Worm (Caenorhabditis elegans): ENCODE data around the gene lec-12.

DNA sequence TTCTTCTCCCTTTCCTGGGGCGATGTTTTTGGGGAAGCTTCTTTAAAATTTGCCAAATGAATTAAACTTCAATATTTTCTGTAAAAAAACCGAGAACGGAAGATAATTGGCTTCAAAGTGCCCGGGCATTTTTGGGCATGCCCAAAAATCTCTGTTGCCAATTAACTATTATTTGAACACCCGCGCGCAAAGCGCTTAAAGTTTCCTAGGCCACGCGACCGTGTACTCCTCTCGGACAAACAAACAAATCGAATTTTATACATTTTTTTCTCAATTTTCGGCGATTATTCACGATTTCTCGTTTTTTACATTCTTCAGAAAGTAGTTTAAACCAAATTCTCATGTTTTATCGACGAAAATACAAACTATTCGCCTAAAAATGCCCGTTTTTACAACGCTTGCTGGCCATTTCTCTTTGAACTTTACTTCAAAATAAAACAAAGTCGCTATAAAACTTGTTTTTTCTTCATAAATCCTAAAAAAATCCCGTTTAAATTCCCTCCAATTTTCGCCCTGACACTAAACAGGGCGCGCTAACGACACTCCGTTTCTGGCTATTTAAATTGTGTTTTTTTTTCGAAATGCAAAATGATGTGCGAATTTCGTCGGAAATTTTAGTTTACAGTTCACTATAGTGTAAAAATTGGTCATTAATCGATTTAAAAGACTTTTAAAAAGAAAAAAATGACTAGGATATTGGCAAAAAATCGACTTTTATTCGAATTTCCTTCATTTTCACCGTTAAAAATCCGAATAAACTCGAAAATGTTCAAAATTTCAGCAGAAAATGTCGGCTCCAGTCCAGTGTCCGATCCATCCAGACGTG lies 47.9 kb upstream of the lec-12 start, which contains the start of gene ttb-1:
- TF ChIP-seq flh-1 (GFP tag; optimal IDR thresholded peaks at IDR 0.05) (no peak), unc-39 (tag; optimal IDR thresholded peaks at IDR 0.05) (no peak), unc-62 (GFP tag; optimal IDR thresholded peaks at IDR 0.05) (no peak), ztf-11 (tag; optimal IDR thresholded peaks at IDR 0.05) (no peak), pha-4 (tag; optimal IDR thresholded peaks at IDR 0.05) (no peak)
